Worm (Caenorhabditis elegans) whole organism, L4 larva: ENCODE results near the gene C01G10.15.

ENCODE experiments used
- arid-1 ChIP-seq: fragments of 200-800 bp; sonication (Bioruptor generic); conservative IDR thresholded peaks from 2 replicates; pipeline ENCODE4 v1.3.6; 2022; ENCODE audit warnings: missing genetic modification reagents, missing genetic modification characterization, missing compliant biosample characterization
- ces-1 ChIP-seq: fragments of 150-350 bp; sonication (generic microtip); optimal IDR thresholded peaks from 4 replicates; lab custom pipeline; 2014; ENCODE audit warnings: missing biosample characterization, missing genetic modification reagents, missing genetic modification characterization
- ctbp-1 ChIP-seq: fragments of 200-800 bp; sonication (Bioruptor generic); IDR thresholded peaks from 2 replicates; pipeline ENCODE4 v1.3.6; 2022; ENCODE audit warnings: missing genetic modification reagents, missing genetic modification characterization, missing compliant biosample characterization
- daf-8 ChIP-seq: fragments of 200-800 bp; sonication (Bioruptor generic); IDR thresholded peaks from 2 replicates; pipeline ENCODE4 v1.3.6; 2022; ENCODE audit warnings: missing genetic modification characterization, missing compliant biosample characterization
- nhr-77 ChIP-seq: fragments of 150-350 bp; optimal IDR thresholded peaks from 2 replicates; lab custom pipeline; 2014; ENCODE audit warnings: missing biosample characterization, missing genetic modification characterization
- skn-1 ChIP-seq: fragments of 150-350 bp; optimal IDR thresholded peaks from 2 replicates; lab custom pipeline; 2014; ENCODE audit warnings: missing biosample characterization, missing genetic modification characterization
- unc-39 ChIP-seq: sonication (generic microtip); optimal IDR thresholded peaks from 2 replicates; lab custom pipeline; 2017; ENCODE audit warnings: missing biosample characterization, missing genetic modification characterization
- unc-62 ChIP-seq, 3 experiments: fragments of 150-350 bp in 1 of 3; sonication (generic microtip); optimal IDR thresholded peaks in 2 of 3; peaks in 1 of 3; 1 replicate in 1 of 3; 2 replicates in 2 of 3; lab custom pipeline; 2014 to 2017; ENCODE audit warnings: missing biosample characterization in 3 of 3, missing genetic modification characterization in 3 of 3, missing genetic modification reagents in 3 of 3, missing genotype in 1 of 3
- ztf-11 ChIP-seq: fragments of 150-350 bp; optimal IDR thresholded peaks from 2 replicates; lab custom pipeline; 2014; ENCODE audit warnings: missing biosample characterization, missing genetic modification characterization

- TF ChIP-seq daf-8 (GFP tag; lab: Robert Waterston, UW) (no peak), ztf-11 (tag; lab: Kevin White, UChicago) (no peak), arid-1 (GFP tag; lab: Robert Waterston, UW) (no peak), unc-39 (tag; lab: Kevin White, UChicago) (no peak), nhr-77 (tag; lab: Kevin White, UChicago) (no peak), unc-62 (GFP tag; optimal IDR thresholded peaks at IDR 0.05 in 1 of 2; lab: Kevin White, UChicago) (no peak), unc-62 (tag; optimal IDR thresholded peaks at IDR 0.05; lab: Kevin White, UChicago) (no peak), skn-1 (tag; lab: Kevin White, UChicago) (no peak), ctbp-1 (GFP tag; lab: Robert Waterston, UW) (no peak), ces-1 (GFP tag; lab: Kevin White, UChicago) (no peak)
These were observed 32.4 kb downstream of the C01G10.15 start for ce11 chrV:15054733-15055132.
